Fruit fly (Drosophila melanogaster) whole organism, wandering third instar larva: ENCODE data around the gene CG9921.

Experiments
- Abd-B ChIP-seq: fragments of >200 bp; optimal IDR thresholded peaks from 2 replicates; lab custom pipeline; 2017; ENCODE audit warnings: missing biosample characterization, missing genetic modification characterization
- CG9705 ChIP-seq: fragments of 200-800 bp; sonication (Bioruptor generic); optimal IDR thresholded peaks from 2 replicates; lab custom pipeline; 2018; ENCODE audit warnings: missing biosample characterization, mild to moderate bottlenecking, missing genetic modification characterization
- CrebA ChIP-seq: fragments of 200-800 bp; sonication (Bioruptor generic); optimal IDR thresholded peaks from 2 replicates; lab custom pipeline; 2016; ENCODE audit warnings: missing biosample characterization, mild to moderate bottlenecking, missing genetic modification characterization, borderline replicate concordance
- Dif ChIP-seq: fragments of 200-275, 200-300 bp; sonication (Bioruptor generic); optimal IDR thresholded peaks from 2 replicates; lab custom pipeline; 2018; ENCODE audit warnings: missing biosample characterization, missing genetic modification characterization; ENCODE audit not compliant: partially characterized antibody
- GATAd ChIP-seq: sonication (Bioruptor generic); optimal IDR thresholded peaks from 2 replicates; lab custom pipeline; 2016; ENCODE audit warnings: missing biosample characterization, missing genetic modification characterization
- HLH106 ChIP-seq: fragments of 200-800 bp; optimal IDR thresholded peaks from 3 replicates; lab custom pipeline; 2019; ENCODE audit warnings: missing biosample characterization, mild to moderate bottlenecking, missing genetic modification characterization, moderate library complexity
- Hr83 ChIP-seq: fragments of 200-300 bp; sonication (Bioruptor generic); optimal IDR thresholded peaks from 2 replicates; lab custom pipeline; 2016; ENCODE audit warnings: missing biosample characterization, mild to moderate bottlenecking, missing genetic modification characterization, moderate library complexity; ENCODE audit not compliant: poor library complexity, severe bottlenecking
- Mio ChIP-seq: sonication (Bioruptor generic); optimal IDR thresholded peaks from 2 replicates; lab custom pipeline; 2016; ENCODE audit warnings: missing biosample characterization, missing genetic modification characterization
- OdsH ChIP-seq: fragments of 200-800 bp; sonication (Bioruptor generic); optimal IDR thresholded peaks from 2 replicates; lab custom pipeline; 2016; ENCODE audit warnings: missing biosample characterization, mild to moderate bottlenecking, missing genetic modification characterization
- Rel ChIP-seq, 2 experiments: fragments of 200-800 bp; sonication (Bioruptor generic) in 1 of 2; optimal IDR thresholded peaks; 2 replicates in 1 of 2; 3 replicates in 1 of 2; lab custom pipeline; 2016 to 2019; ENCODE audit warnings: mild to moderate bottlenecking in 2 of 2, missing biosample characterization in 2 of 2, missing genetic modification characterization in 2 of 2, moderate library complexity in 1 of 2
- Sp1 ChIP-seq: fragments of 200-800 bp; sonication (Bioruptor generic); optimal IDR thresholded peaks from 3 replicates; lab custom pipeline; 2019; ENCODE audit warnings: missing biosample characterization, mild to moderate bottlenecking, missing genetic modification characterization, moderate library complexity
- Vsx2 ChIP-seq: fragments of 200-300, 225-300 bp; sonication (Bioruptor generic); optimal IDR thresholded peaks from 2 replicates; lab custom pipeline; 2018; ENCODE audit warnings: missing biosample characterization, missing genetic modification characterization; ENCODE audit not compliant: partially characterized antibody
- br ChIP-seq: fragments of 200-800 bp; sonication (Bioruptor generic); optimal IDR thresholded peaks from 2 replicates; lab custom pipeline; 2016; ENCODE audit warnings: missing biosample characterization, missing genetic modification characterization
- dl ChIP-seq, 2 experiments: fragments of 175-275, 200-275 bp in 1 of 2; fragments of 200-275 bp in 1 of 2; sonication (Bioruptor generic); optimal IDR thresholded peaks; lab custom pipeline; 2018; ENCODE audit warnings: mild to moderate bottlenecking in 2 of 2, missing biosample characterization in 2 of 2, missing genetic modification characterization in 2 of 2, moderate library complexity in 2 of 2; ENCODE audit not compliant: partially characterized antibody in 2 of 2, insufficient read depth in 1 of 2
- dmrt93B ChIP-seq: fragments of 200-800 bp; sonication (Bioruptor generic); optimal IDR thresholded peaks from 2 replicates; lab custom pipeline; 2018; ENCODE audit warnings: missing biosample characterization, mild to moderate bottlenecking, missing genetic modification characterization
- dsf ChIP-seq: sonication (Bioruptor generic); optimal IDR thresholded peaks from 2 replicates; lab custom pipeline; 2016; ENCODE audit warnings: missing biosample characterization, missing genetic modification characterization, borderline replicate concordance
- ey ChIP-seq: fragments of 200-800 bp; sonication (Bioruptor generic); optimal IDR thresholded peaks from 2 replicates; lab custom pipeline; 2016; ENCODE audit warnings: missing biosample characterization, missing genetic modification characterization
- foxo ChIP-seq, 2 experiments: fragments of 200-800 bp; sonication (Bioruptor generic); optimal IDR thresholded peaks; 2 replicates in 1 of 2; 3 replicates in 1 of 2; lab custom pipeline; 2016 to 2017; ENCODE audit warnings: missing biosample characterization in 2 of 2, missing genetic modification characterization in 2 of 2
- fru ChIP-seq: fragments of 200-800 bp; sonication (Bioruptor generic); optimal IDR thresholded peaks from 3 replicates; lab custom pipeline; 2016; ENCODE audit warnings: missing biosample characterization, mild to moderate bottlenecking, missing genetic modification characterization
- h ChIP-seq: fragments of 200-800 bp; sonication (Bioruptor generic); optimal IDR thresholded peaks from 3 replicates; lab custom pipeline; 2016; ENCODE audit warnings: missing biosample characterization, mild to moderate bottlenecking, missing genetic modification characterization
- jim ChIP-seq: fragments of 175-275, 200-325 bp; sonication (Bioruptor generic); optimal IDR thresholded peaks from 2 replicates; lab custom pipeline; 2016; ENCODE audit warnings: missing biosample characterization, mild to moderate bottlenecking, missing genetic modification characterization
- lola ChIP-seq: fragments of >200 bp; optimal IDR thresholded peaks from 2 replicates; lab custom pipeline; 2017; ENCODE audit warnings: missing biosample characterization, missing genetic modification characterization
- psq ChIP-seq: fragments of 200-800 bp; sonication (Bioruptor generic); optimal IDR thresholded peaks from 3 replicates; lab custom pipeline; 2017; ENCODE audit warnings: missing biosample characterization, mild to moderate bottlenecking, missing genetic modification characterization, moderate library complexity
- rgr ChIP-seq: fragments of 200-800 bp; sonication (Bioruptor generic); optimal IDR thresholded peaks from 3 replicates; lab custom pipeline; 2016; ENCODE audit warnings: missing biosample characterization, mild to moderate bottlenecking, missing genetic modification characterization
- sage ChIP-seq: fragments of 200-800 bp; sonication (Bioruptor generic); optimal IDR thresholded peaks from 2 replicates; lab custom pipeline; 2016; ENCODE audit warnings: missing biosample characterization, mild to moderate bottlenecking, missing genetic modification characterization
- sv ChIP-seq: fragments of 200-800 bp; sonication (Bioruptor generic); optimal IDR thresholded peaks from 3 replicates; lab custom pipeline; 2016; ENCODE audit warnings: missing biosample characterization, missing genetic modification characterization
- tai ChIP-seq: sonication (Bioruptor generic); optimal IDR thresholded peaks from 2 replicates; lab custom pipeline; 2016; ENCODE audit warnings: missing biosample characterization, missing genetic modification characterization
- usp ChIP-seq: fragments of >200 bp; optimal IDR thresholded peaks from 2 replicates; lab custom pipeline; 2017; ENCODE audit warnings: missing biosample characterization, missing genetic modification characterization
- woc ChIP-seq: sonication (Bioruptor generic); optimal IDR thresholded peaks from 2 replicates; lab custom pipeline; 2016; ENCODE audit warnings: missing biosample characterization, mild to moderate bottlenecking, missing genetic modification characterization

The CG9921 gene

DNA sequence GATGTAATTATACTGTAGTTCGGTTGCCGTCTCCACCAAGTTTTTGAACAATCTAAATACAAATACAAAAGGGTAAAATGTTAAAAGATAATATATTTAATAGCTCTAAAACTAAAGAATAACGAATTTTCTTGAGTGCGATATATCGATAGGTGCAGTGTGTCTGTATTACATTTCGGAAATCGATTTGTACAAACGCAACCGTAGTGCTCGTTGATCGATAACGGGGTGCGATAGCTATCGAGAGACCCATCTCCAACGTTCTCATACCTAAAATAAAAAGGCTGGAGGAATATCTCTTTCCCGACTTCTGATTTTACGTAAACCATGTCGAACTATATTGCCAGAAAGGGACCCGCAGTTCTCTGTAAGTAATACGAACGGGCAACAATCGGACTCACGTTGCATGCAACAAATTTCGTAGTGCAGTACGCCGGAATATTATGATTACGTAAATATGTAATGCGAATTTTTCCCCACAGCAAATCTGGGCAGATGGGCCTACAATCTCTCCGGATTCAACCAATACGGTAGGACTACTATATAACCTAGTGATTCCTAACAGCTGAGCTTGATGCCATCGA, 47.2 kb downstream of the CG9921 start, which contains the start of gene UQCR-14 (continued):
- no peak for TF ChIP-seq sage (GFP tag; lab: Kevin White, UChicago)
- no peak for TF ChIP-seq ey (GFP tag; lab: Kevin White, UChicago)

DNA sequence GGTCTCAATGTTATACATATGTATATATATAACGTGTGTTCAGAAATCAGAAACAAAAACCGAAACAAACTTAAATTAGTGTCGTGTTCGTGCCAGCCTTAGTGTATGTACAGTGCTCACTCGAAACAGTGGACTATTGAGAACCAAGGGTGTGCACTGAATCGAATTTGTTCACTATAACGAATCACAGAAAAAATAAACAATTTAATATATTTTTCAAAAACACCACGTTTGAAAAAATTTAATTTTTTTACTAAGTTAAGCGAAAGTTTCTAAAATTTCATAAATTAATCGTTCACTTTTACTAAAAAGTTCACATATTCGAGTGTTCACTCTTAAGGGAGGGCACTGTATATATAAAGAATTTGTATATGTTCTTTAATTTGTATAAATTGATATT, 48.2 kb downstream of the CG9921 start:
- TF ChIP-seq tai (GFP tag; lab: Kevin White, UChicago) (no peak), jim (GFP tag; lab: Kevin White, UChicago) (no peak), fru (GFP tag; lab: Kevin White, UChicago) (peak; percentile 33), br (GFP tag; lab: Kevin White, UChicago) (peak; percentile 2), HLH106 (tag; lab: Kevin White, UChicago) (peak; percentile 35), ey (GFP tag; lab: Kevin White, UChicago) (peak; percentile 1), Abd-B (GFP tag; lab: Kevin White, UChicago) (no peak), h (GFP tag; lab: Kevin White, UChicago) (peak; percentile 25), lola (no peak), foxo (GFP tag; optimal IDR thresholded peaks at IDR 0.05; lab: Kevin White, UChicago) (peak in 1 of 2 experiments; percentile 42), rgr (peak; percentile 19), Dif (GFP tag; lab: Kevin White, UChicago) (no peak), Sp1 (GFP tag; lab: Kevin White, UChicago) (peak; percentile 6), OdsH (GFP tag; lab: Kevin White, UChicago) (peak; percentile 15), dmrt93B (GFP tag; lab: Kevin White, UChicago) (no peak)

DNA sequence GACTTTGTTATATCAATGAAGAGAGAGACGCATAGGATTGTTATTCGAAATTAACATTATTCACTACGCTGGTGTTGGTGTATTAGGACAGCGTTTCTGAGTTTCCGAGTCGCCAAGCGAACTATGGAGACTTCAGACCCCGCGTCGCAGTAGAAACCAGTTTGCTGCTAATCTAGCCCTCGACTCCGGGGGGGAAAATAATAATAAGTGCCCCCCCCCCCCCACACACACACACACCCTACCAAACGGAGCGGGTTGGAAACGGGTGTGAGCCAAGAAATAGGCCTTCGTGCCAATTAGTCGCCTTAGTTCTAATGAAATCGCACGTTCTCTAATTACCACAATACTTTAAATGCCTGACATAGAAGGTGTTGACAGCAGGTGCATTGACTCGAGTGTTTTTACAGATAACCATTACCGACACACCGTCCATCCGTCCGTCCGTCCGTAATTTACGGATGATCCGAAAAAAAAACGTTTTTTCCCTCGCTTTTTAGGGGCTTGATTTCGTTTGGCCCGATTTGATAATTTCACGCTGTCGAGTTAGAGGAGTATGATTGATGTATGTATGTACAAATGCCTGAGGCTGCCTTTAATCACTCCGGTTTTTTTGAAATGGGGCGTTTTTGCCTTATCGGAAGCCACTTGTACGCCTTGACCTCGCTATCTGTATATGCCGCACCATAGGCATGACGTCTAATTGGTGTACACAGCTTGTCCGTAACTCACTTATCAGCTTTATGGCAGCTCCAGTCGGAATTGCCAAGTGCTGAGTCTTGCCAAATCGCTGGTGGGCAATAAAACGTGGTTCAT, 51.5 kb downstream of the CG9921 start:
- TF ChIP-seq h (GFP tag; lab: Kevin White, UChicago) (peak; percentile 27), dsf (GFP tag; lab: Kevin White, UChicago) (no peak), rgr (no peak), Rel (GFP tag; optimal IDR thresholded peaks at IDR 0.05; lab: Kevin White, UChicago) (peak; percentile 47), Rel (tag; optimal IDR thresholded peaks at IDR 0.05; lab: Kevin White, UChicago) (peak; percentile 81), sv (GFP tag; lab: Kevin White, UChicago) (no peak)

DNA sequence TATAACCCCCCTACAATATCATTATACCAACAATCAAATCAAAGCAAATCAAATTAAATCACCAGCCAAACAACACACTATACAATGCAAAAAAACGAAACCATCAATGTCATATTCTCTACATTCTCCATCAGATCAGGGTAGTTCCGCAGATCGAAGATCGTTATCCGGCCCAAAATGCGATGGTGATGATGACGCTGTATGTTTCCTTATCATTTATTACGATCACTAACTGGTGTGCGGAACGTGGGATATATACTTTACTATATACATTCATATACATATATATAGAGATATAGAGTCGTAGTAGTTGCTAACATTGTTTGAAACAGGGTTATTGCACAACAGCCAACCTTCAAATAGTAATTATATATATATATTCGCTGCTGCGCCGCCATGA, 52.1 kb downstream of the CG9921 start:
- TF ChIP-seq psq (GFP tag; lab: Kevin White, UChicago) (no peak), dl (GFP tag; optimal IDR thresholded peaks at IDR 0.05; lab: Kevin White, UChicago; ENCODE audit: insufficient read depth in 1 of 2, partially characterized antibody in 2 of 2) (no peak), h (GFP tag; lab: Kevin White, UChicago) (no peak), sv (GFP tag; lab: Kevin White, UChicago) (no peak), Mio (no peak), GATAd (GFP tag; lab: Kevin White, UChicago) (no peak), Abd-B (GFP tag; lab: Kevin White, UChicago) (no peak), Sp1 (GFP tag; lab: Kevin White, UChicago) (no peak), Vsx2 (GFP tag; lab: Kevin White, UChicago) (no peak), fru (GFP tag; lab: Kevin White, UChicago) (no peak), foxo (GFP tag; optimal IDR thresholded peaks at IDR 0.05; lab: Kevin White, UChicago) (no peak), usp (GFP tag; lab: Kevin White, UChicago) (no peak), jim (GFP tag; lab: Kevin White, UChicago) (no peak), CG9705 (GFP tag; lab: Kevin White, UChicago) (no peak), Hr83 (no peak), rgr (no peak), woc (no peak), CrebA (GFP tag; lab: Kevin White, UChicago) (no peak), br (GFP tag; lab: Kevin White, UChicago) (no peak)
